Worm (Caenorhabditis elegans) whole organism, young adult: ENCODE data around the gene skr-13.

Source experiments
- C17E4.6 ChIP-seq: fragments of 200-800 bp; sonication (Bioruptor generic); IDR thresholded peaks from 2 replicates; pipeline ENCODE4 v1.3.6; 2022; ENCODE audit warnings: missing genetic modification reagents, missing genetic modification characterization, missing compliant biosample characterization
- D2030.7 ChIP-seq: fragments of 200-800 bp; sonication (Bioruptor generic); IDR thresholded peaks from 2 replicates; pipeline ENCODE4 v1.3.6; 2022; ENCODE audit warnings: missing genetic modification reagents, missing genetic modification characterization, missing compliant biosample characterization
- F10E7.11 ChIP-seq: sonication (generic microtip); optimal IDR thresholded peaks from 2 replicates; lab custom pipeline; 2017; ENCODE audit warnings: mild to moderate bottlenecking, missing genetic modification characterization, moderate library complexity, missing compliant biosample characterization
- F22D6.2 ChIP-seq: sonication (generic microtip); optimal IDR thresholded peaks from 2 replicates; lab custom pipeline; 2016; ENCODE audit warnings: mild to moderate bottlenecking, missing genetic modification characterization, missing compliant biosample characterization
- F23B12.7 ChIP-seq: sonication (generic microtip); optimal IDR thresholded peaks from 2 replicates; lab custom pipeline; 2017; ENCODE audit warnings: missing genetic modification characterization, mild to moderate bottlenecking, missing compliant biosample characterization, antibody characterized with exemption, moderate library complexity; ENCODE audit not compliant: insufficient read depth
- F33H1.4 ChIP-seq: fragments of 200-800 bp; sonication (Bioruptor generic); IDR thresholded peaks from 2 replicates; pipeline ENCODE4 v1.3.6; 2022; ENCODE audit warnings: missing genetic modification reagents, missing genetic modification characterization, missing compliant biosample characterization
- F37B4.10 ChIP-seq: fragments of 200-800 bp; sonication (Bioruptor generic); IDR thresholded peaks from 2 replicates; pipeline ENCODE4 v1.3.6; 2022; ENCODE audit warnings: missing genetic modification characterization, missing compliant biosample characterization
- F49E8.2 ChIP-seq: sonication (generic microtip); optimal IDR thresholded peaks from 3 replicates; lab custom pipeline; 2017; ENCODE audit warnings: missing genetic modification characterization, mild to moderate bottlenecking, missing compliant biosample characterization, antibody characterized with exemption, moderate library complexity; ENCODE audit not compliant: insufficient read depth
- K12H6.12 ChIP-seq: fragments of 200-800 bp; sonication (Bioruptor generic); optimal IDR thresholded peaks from 2 replicates; lab custom pipeline; 2018; ENCODE audit warnings: mild to moderate bottlenecking, missing genetic modification characterization, missing compliant biosample characterization
- Y95B8A.8 ChIP-seq: fragments of 200-800 bp; sonication (Bioruptor generic); IDR thresholded peaks from 2 replicates; pipeline ENCODE4 v1.3.6; 2022; ENCODE audit warnings: missing genetic modification reagents, missing genetic modification characterization, missing compliant biosample characterization
- ZK185.1 ChIP-seq: sonication (generic microtip); optimal IDR thresholded peaks from 2 replicates; lab custom pipeline; 2016; ENCODE audit warnings: mild to moderate bottlenecking, missing genetic modification characterization, missing compliant biosample characterization; ENCODE audit not compliant: poor library complexity, severe bottlenecking
- aptf-2 ChIP-seq: fragments of 200-800 bp; sonication (Bioruptor generic); conservative IDR thresholded peaks from 2 replicates; pipeline ENCODE4 v1.3.6; 2022; ENCODE audit warnings: missing genetic modification reagents, missing genetic modification characterization, missing compliant biosample characterization
- atf-7 ChIP-seq: sonication (generic microtip); optimal IDR thresholded peaks from 2 replicates; lab custom pipeline; 2017; ENCODE audit warnings: mild to moderate bottlenecking, missing genetic modification characterization, missing compliant biosample characterization
- attf-5 ChIP-seq: fragments of 200-800 bp; sonication (Bioruptor generic); optimal IDR thresholded peaks from 2 replicates; lab custom pipeline; 2018; ENCODE audit warnings: mild to moderate bottlenecking, missing genetic modification characterization, missing compliant biosample characterization
- attf-6 ChIP-seq: fragments of 200-800 bp; sonication (Bioruptor generic); IDR thresholded peaks from 2 replicates; pipeline ENCODE4 v1.3.6; 2022; ENCODE audit warnings: missing genetic modification reagents, missing genetic modification characterization, missing compliant biosample characterization
- bed-2 ChIP-seq: fragments of 200-800 bp; sonication (Bioruptor generic); IDR thresholded peaks from 2 replicates; pipeline ENCODE4 v1.3.6; 2022; ENCODE audit warnings: missing genetic modification reagents, missing genetic modification characterization, missing compliant biosample characterization
- cebp-2 ChIP-seq: fragments of 200-800 bp; sonication (Bioruptor generic); IDR thresholded peaks from 2 replicates; pipeline ENCODE4 v1.3.6; 2022; ENCODE audit warnings: missing genetic modification characterization, missing compliant biosample characterization
- ceh-27 ChIP-seq: fragments of 200-800 bp; sonication (Bioruptor generic); optimal IDR thresholded peaks from 2 replicates; lab custom pipeline; 2018; ENCODE audit warnings: mild to moderate bottlenecking, missing genetic modification characterization, moderate library complexity, missing compliant biosample characterization
- dox-1 ChIP-seq: fragments of 200-800 bp; sonication (Bioruptor generic); IDR thresholded peaks from 2 replicates; pipeline ENCODE4 v1.3.6; 2022; ENCODE audit warnings: missing genetic modification reagents, missing genetic modification characterization, missing compliant biosample characterization
- dpl-1 ChIP-seq: fragments of 150-350 bp; optimal IDR thresholded peaks from 2 replicates; lab custom pipeline; 2014; ENCODE audit warnings: missing biosample characterization, missing genetic modification reagents, missing genetic modification characterization
- egl-44 ChIP-seq: fragments of 200-800 bp; sonication (Bioruptor generic); IDR thresholded peaks from 2 replicates; pipeline ENCODE4 v1.3.6; 2022; ENCODE audit warnings: missing genetic modification reagents, missing genetic modification characterization, missing compliant biosample characterization
- egrh-3 ChIP-seq: fragments of 200-800 bp; sonication (Bioruptor generic); IDR thresholded peaks from 2 replicates; pipeline ENCODE4 v1.3.6; 2022; ENCODE audit warnings: missing genetic modification reagents, missing genetic modification characterization, missing compliant biosample characterization
- ekl-4 ChIP-seq: fragments of 200-800 bp; sonication (Bioruptor generic); IDR thresholded peaks from 2 replicates; pipeline ENCODE4 v1.3.6; 2022; ENCODE audit warnings: missing genetic modification reagents, missing genetic modification characterization, missing compliant biosample characterization
- fkh-3 ChIP-seq: sonication (generic microtip); optimal IDR thresholded peaks from 2 replicates; lab custom pipeline; 2016; ENCODE audit warnings: mild to moderate bottlenecking, missing genetic modification characterization, missing compliant biosample characterization
- hmg-20 ChIP-seq: fragments of 200-800 bp; sonication (Bioruptor generic); IDR thresholded peaks from 2 replicates; pipeline ENCODE4 v1.3.6; 2022; ENCODE audit warnings: missing genetic modification reagents, missing genetic modification characterization, missing compliant biosample characterization
- lir-1 ChIP-seq: fragments of 200-800 bp; sonication (Bioruptor generic); conservative IDR thresholded peaks from 2 replicates; pipeline ENCODE4 v1.3.6; 2022; ENCODE audit warnings: missing genetic modification reagents, missing genetic modification characterization, missing compliant biosample characterization
- madf-3 ChIP-seq: fragments of 200-800 bp; sonication (Bioruptor generic); IDR thresholded peaks from 2 replicates; pipeline ENCODE4 v1.3.6; 2022; ENCODE audit warnings: missing genetic modification reagents, missing genetic modification characterization, missing compliant biosample characterization
- madf-6 ChIP-seq: fragments of 200-800 bp; sonication (Bioruptor generic); IDR thresholded peaks from 2 replicates; pipeline ENCODE4 v1.3.6; 2022; ENCODE audit warnings: missing genetic modification reagents, missing genetic modification characterization, missing compliant biosample characterization
- mcd-1 ChIP-seq: fragments of 200-800 bp; sonication (Bioruptor generic); IDR thresholded peaks from 2 replicates; pipeline ENCODE4 v1.3.6; 2022; ENCODE audit warnings: missing genetic modification reagents, missing genetic modification characterization, missing compliant biosample characterization
- nfyb-1 ChIP-seq: fragments of 200-800 bp; sonication (Bioruptor generic); IDR thresholded peaks from 2 replicates; pipeline ENCODE4 v1.3.6; 2022; ENCODE audit warnings: missing genetic modification reagents, missing genetic modification characterization, missing compliant biosample characterization
- nhr-120 ChIP-seq: fragments of 200-800 bp; sonication (Bioruptor generic); IDR thresholded peaks from 2 replicates; pipeline ENCODE4 v1.3.6; 2022; ENCODE audit warnings: missing genetic modification characterization, missing compliant biosample characterization
- rec-8 ChIP-seq, 2 experiments: sonication (generic microtip); optimal IDR thresholded peaks; 2 replicates each; lab custom pipeline; 2016; ENCODE audit warnings: mild to moderate bottlenecking in 2 of 2, missing genetic modification characterization in 2 of 2, missing genetic modification reagents in 2 of 2, missing genotype in 2 of 2, missing biosample characterization in 1 of 2, missing compliant biosample characterization in 1 of 2, moderate library complexity in 1 of 2
- sdz-38 ChIP-seq: sonication (generic microtip); optimal IDR thresholded peaks from 2 replicates; lab custom pipeline; 2016; ENCODE audit warnings: missing genotype, missing genetic modification characterization, missing compliant biosample characterization
- snpc-1.1 ChIP-seq: sonication (generic microtip); optimal IDR thresholded peaks from 2 replicates; lab custom pipeline; 2017; ENCODE audit warnings: missing genetic modification characterization, mild to moderate bottlenecking, missing compliant biosample characterization, antibody characterized with exemption, moderate library complexity, missing genotype, missing genetic modification reagents; ENCODE audit not compliant: insufficient read depth
- snpc-1.3 ChIP-seq: sonication (generic microtip); optimal IDR thresholded peaks from 2 replicates; lab custom pipeline; 2017; ENCODE audit warnings: missing genetic modification characterization, mild to moderate bottlenecking, missing compliant biosample characterization, antibody characterized with exemption, moderate library complexity, missing genotype, missing genetic modification reagents; ENCODE audit not compliant: insufficient read depth
- snpc-4 ChIP-seq, 5 experiments: fragments of 150-350 bp in 1 of 5; sonication (generic microtip) in 4 of 5; optimal IDR thresholded peaks; 2 replicates each; lab custom pipeline; 2014 to 2018; ENCODE audit warnings: missing genetic modification characterization in 5 of 5, missing biosample characterization in 3 of 5, antibody characterized with exemption in 2 of 5, mild to moderate bottlenecking in 2 of 5, missing compliant biosample characterization in 2 of 5, missing genotype in 2 of 5, moderate library complexity in 2 of 5, missing genetic modification reagents in 1 of 5
- sptf-2 ChIP-seq: fragments of 200-800 bp; sonication (Bioruptor generic); optimal IDR thresholded peaks from 2 replicates; lab custom pipeline; 2018; ENCODE audit warnings: mild to moderate bottlenecking, missing genetic modification characterization, missing compliant biosample characterization
- xnd-1 ChIP-seq: sonication (generic microtip); optimal IDR thresholded peaks from 2 replicates; lab custom pipeline; 2016; ENCODE audit warnings: missing genotype, missing genetic modification reagents, missing genetic modification characterization, missing compliant biosample characterization
- zfh-2 ChIP-seq: fragments of 200-800 bp; sonication (Bioruptor generic); conservative IDR thresholded peaks from 2 replicates; pipeline ENCODE4 v1.3.6; 2022; ENCODE audit warnings: missing genetic modification reagents, missing genetic modification characterization, missing compliant biosample characterization
- ztf-22 ChIP-seq: fragments of 200-800 bp; sonication (Bioruptor generic); optimal IDR thresholded peaks from 2 replicates; lab custom pipeline; 2018; ENCODE audit warnings: mild to moderate bottlenecking, missing genetic modification characterization, moderate library complexity, missing compliant biosample characterization
- ztf-28 ChIP-seq: fragments of 200-800 bp; sonication (Bioruptor generic); IDR thresholded peaks from 2 replicates; pipeline ENCODE4 v1.3.6; 2022; ENCODE audit warnings: missing genetic modification reagents, missing genetic modification characterization, missing compliant biosample characterization
- ztf-6 ChIP-seq: fragments of 200-800 bp; sonication (Bioruptor generic); IDR thresholded peaks from 2 replicates; pipeline ENCODE4 v1.3.6; 2022; ENCODE audit warnings: missing genetic modification reagents, missing genetic modification characterization, missing compliant biosample characterization

Gene skr-13

ce11 chrIV:17118987-17119732 lies 43.3 kb downstream of the skr-13 start, which contains the start of gene itsn-1:
Gene itsn-1, plus strand, starts transcription at chrIV:17119682.
- TF ChIP-seq egl-44 (GFP tag; lab: Robert Waterston, UW) (no peak), F37B4.10 (GFP tag; lab: Robert Waterston, UW) (no peak), sdz-38 (tag; lab: Kevin White, UChicago) (no peak), F22D6.2 (tag; lab: Kevin White, UChicago) (no peak), snpc-4 (GFP tag; optimal IDR thresholded peaks at IDR 0.05; lab: Kevin White, UChicago) (no peak), snpc-4 (tag; optimal IDR thresholded peaks at IDR 0.05; lab: Kevin White, UChicago) (peak in 1 of 4 experiments; percentile 57), C17E4.6 (GFP tag; lab: Robert Waterston, UW) (peak; percentile 6; the same call in 1 of the 2 replicates), ztf-28 (GFP tag; lab: Robert Waterston, UW) (0 out of 2 replicates have a peak, but pooled peaks have one; percentile 5), F10E7.11 (tag; lab: Kevin White, UChicago) (no peak), attf-6 (GFP tag; lab: Robert Waterston, UW) (peak; percentile 62; the same call in 1 of the 2 replicates), mcd-1 (GFP tag; lab: Robert Waterston, UW) (0 out of 2 replicates have a peak, but pooled peaks have one; percentile 31), ZK185.1 (tag; lab: Kevin White, UChicago) (no peak), madf-3 (GFP tag; lab: Robert Waterston, UW) (peak; percentile 94), F49E8.2 (tag; lab: Kevin White, UChicago) (peak; percentile 7), F23B12.7 (no peak), egrh-3 (GFP tag; lab: Robert Waterston, UW) (peak; percentile 83; the same call in 1 of the 2 replicates), rec-8 (tag; optimal IDR thresholded peaks at IDR 0.05; lab: Kevin White, UChicago) (peak in 1 of 2 experiments; percentile 8), zfh-2 (GFP tag; lab: Robert Waterston, UW) (peak; percentile 70; the same call in 1 of the 2 replicates), fkh-3 (tag; lab: Kevin White, UChicago) (no peak), hmg-20 (GFP tag; lab: Robert Waterston, UW) (no peak), F33H1.4 (GFP tag; lab: Robert Waterston, UW) (0 out of 2 replicates have a peak, but pooled peaks have one; percentile 16), dox-1 (peak; percentile 46; the same call in 1 of the 2 replicates)

- no peak for TF ChIP-seq ztf-22
- TF ChIP-seq attf-5: peak; percentile 56
- TF ChIP-seq D2030.7: 0 out of 2 replicates have a peak, but pooled peaks have one; percentile 10
- TF ChIP-seq ekl-4 (GFP tag; lab: Robert Waterston, UW): no peak
- no peak for TF ChIP-seq atf-7 (tag; lab: Kevin White, UChicago)
- TF ChIP-seq dpl-1 (GFP tag; lab: Kevin White, UChicago): no peak
- peak; percentile 4 for TF ChIP-seq snpc-1.3 (tag; lab: Kevin White, UChicago)
- TF ChIP-seq madf-6 (GFP tag; lab: Robert Waterston, UW): no peak
- TF ChIP-seq hmg-20 (GFP tag; lab: Robert Waterston, UW): no peak
- TF ChIP-seq nhr-120 (GFP tag; lab: Robert Waterston, UW): no peak
- no peak for TF ChIP-seq xnd-1
- peak; percentile 88 for TF ChIP-seq madf-3 (GFP tag; lab: Robert Waterston, UW)
- TF ChIP-seq cebp-2 (GFP tag; lab: Robert Waterston, UW): no peak
- no peak for TF ChIP-seq nfyb-1
- no peak for TF ChIP-seq zfh-2 (GFP tag; lab: Robert Waterston, UW)
- no peak for TF ChIP-seq snpc-4 (GFP tag; optimal IDR thresholded peaks at IDR 0.05; lab: Kevin White, UChicago)
- TF ChIP-seq snpc-4 (tag; optimal IDR thresholded peaks at IDR 0.05; lab: Kevin White, UChicago): peak in 3 of 4 experiments; percentile 14 to 45 (median 24)
- TF ChIP-seq mcd-1 (GFP tag; lab: Robert Waterston, UW): 0 out of 2 replicates have a peak, but pooled peaks have one; percentile 7
- TF ChIP-seq ztf-6 (GFP tag; lab: Robert Waterston, UW): no peak
- no peak for TF ChIP-seq ceh-27
- no peak for TF ChIP-seq Y95B8A.8 (GFP tag; lab: Robert Waterston, UW)
- TF ChIP-seq aptf-2: no peak
- no peak for TF ChIP-seq snpc-1.1 (tag; lab: Kevin White, UChicago)
- TF ChIP-seq K12H6.12 (tag; lab: Kevin White, UChicago): no peak
- TF ChIP-seq sptf-2 (GFP tag; lab: Kevin White, UChicago): no peak
- TF ChIP-seq bed-2 (GFP tag; lab: Robert Waterston, UW): no peak
- TF ChIP-seq lir-1 (GFP tag; lab: Robert Waterston, UW): no peak
Observed at ce11 chrIV:17118585-17118984, 43.8 kb downstream of the skr-13 start, which contains the start of gene uaf-2. Gene uaf-2, minus strand, starts transcription at chrIV:17118767.
